Worm (Caenorhabditis elegans) whole organism, mixed stage, embryonic: ENCODE measurements around the gene srh-247.

Experiments
- blmp-1 ChIP-seq: fragments of 150-350 bp; optimal IDR thresholded peaks from 2 replicates; lab custom pipeline; 2014; ENCODE audit warnings: missing biosample characterization, missing genetic modification characterization
- ceh-39 ChIP-seq: fragments of 150-350 bp; optimal IDR thresholded peaks from 2 replicates; lab custom pipeline; 2014; ENCODE audit warnings: missing biosample characterization, missing genetic modification characterization
- ceh-43 ChIP-seq: fragments of 200-800 bp; sonication (Bioruptor generic); optimal IDR thresholded peaks from 2 replicates; lab custom pipeline; 2018; ENCODE audit warnings: mild to moderate bottlenecking, missing genetic modification characterization, moderate library complexity, missing compliant biosample characterization
- ceh-83 ChIP-seq: fragments of 200-800 bp; sonication (Bioruptor generic); optimal IDR thresholded peaks from 2 replicates; lab custom pipeline; 2018; ENCODE audit warnings: mild to moderate bottlenecking, missing genetic modification characterization, missing compliant biosample characterization
- ces-1 ChIP-seq: fragments of 150-350 bp; optimal IDR thresholded peaks from 2 replicates; lab custom pipeline; 2014; ENCODE audit warnings: missing biosample characterization, missing genetic modification reagents, missing genetic modification characterization
- cnd-1 ChIP-seq: fragments of 200-800 bp; sonication (Bioruptor generic); optimal IDR thresholded peaks from 2 replicates; lab custom pipeline; 2018; ENCODE audit warnings: mild to moderate bottlenecking, missing genetic modification characterization, missing compliant biosample characterization
- drap-1 ChIP-seq: fragments of 200-800 bp; sonication (Bioruptor generic); optimal IDR thresholded peaks from 3 replicates; lab custom pipeline; 2018; ENCODE audit warnings: mild to moderate bottlenecking, missing genetic modification characterization, missing compliant biosample characterization
- elt-1 ChIP-seq: sonication (generic microtip); optimal IDR thresholded peaks from 2 replicates; lab custom pipeline; 2017; ENCODE audit warnings: missing genetic modification characterization, mild to moderate bottlenecking, missing compliant biosample characterization, antibody characterized with exemption, moderate library complexity, borderline replicate concordance; ENCODE audit not compliant: insufficient read depth
- elt-3 ChIP-seq: fragments of 150-350 bp; optimal IDR thresholded peaks from 2 replicates; lab custom pipeline; 2014; ENCODE audit warnings: missing biosample characterization, missing genetic modification characterization
- flh-1 ChIP-seq: fragments of 200-800 bp; sonication (Bioruptor generic); optimal IDR thresholded peaks from 2 replicates; lab custom pipeline; 2018; ENCODE audit warnings: mild to moderate bottlenecking, missing genetic modification characterization, moderate library complexity, missing compliant biosample characterization
- ham-2 ChIP-seq: fragments of 200-800 bp; sonication (Bioruptor generic); optimal IDR thresholded peaks from 2 replicates; lab custom pipeline; 2018; ENCODE audit warnings: mild to moderate bottlenecking, missing genetic modification characterization, missing compliant biosample characterization
- hlh-1 ChIP-seq: fragments of 150-350 bp; optimal IDR thresholded peaks from 2 replicates; lab custom pipeline; 2014; ENCODE audit warnings: missing biosample characterization, missing genetic modification reagents, missing genetic modification characterization
- lin-13 ChIP-seq: fragments of 150-350 bp; optimal IDR thresholded peaks from 2 replicates; lab custom pipeline; 2014; ENCODE audit warnings: missing biosample characterization, missing genetic modification characterization
- lin-32 ChIP-seq: fragments of 200-800 bp; sonication (Bioruptor generic); optimal IDR thresholded peaks from 2 replicates; lab custom pipeline; 2018; ENCODE audit warnings: mild to moderate bottlenecking, missing genetic modification characterization, missing compliant biosample characterization
- lsy-2 ChIP-seq: fragments of 150-350 bp; optimal IDR thresholded peaks from 2 replicates; lab custom pipeline; 2014; ENCODE audit warnings: missing biosample characterization, missing genetic modification characterization
- mab-5 ChIP-seq: fragments of 150-350 bp; optimal IDR thresholded peaks from 2 replicates; lab custom pipeline; 2014; ENCODE audit warnings: missing biosample characterization, missing genetic modification characterization
- mep-1 ChIP-seq: fragments of 150-350 bp; optimal IDR thresholded peaks from 2 replicates; lab custom pipeline; 2017; ENCODE audit warnings: missing biosample characterization, missing genetic modification reagents, missing genetic modification characterization, inconsistent platforms
- nhr-12 ChIP-seq: fragments of 150-350 bp; optimal IDR thresholded peaks from 2 replicates; lab custom pipeline; 2014; ENCODE audit warnings: missing biosample characterization, missing genetic modification characterization
- nhr-2 ChIP-seq: fragments of 150-350 bp; optimal IDR thresholded peaks from 2 replicates; lab custom pipeline; 2014; ENCODE audit warnings: missing biosample characterization, missing genetic modification characterization
- nhr-237 ChIP-seq: fragments of 150-350 bp; optimal IDR thresholded peaks from 2 replicates; lab custom pipeline; 2014; ENCODE audit warnings: missing biosample characterization, missing genetic modification characterization
- nhr-28 ChIP-seq: fragments of 150-350 bp; optimal IDR thresholded peaks from 2 replicates; lab custom pipeline; 2014; ENCODE audit warnings: missing biosample characterization, missing genetic modification characterization
- nhr-76 ChIP-seq: sonication (generic microtip); optimal IDR thresholded peaks from 2 replicates; lab custom pipeline; 2017; ENCODE audit warnings: missing biosample characterization, missing genetic modification characterization
- pha-4 ChIP-seq: fragments of 150-350 bp; optimal IDR thresholded peaks from 2 replicates; lab custom pipeline; 2018; ENCODE audit warnings: missing biosample characterization, missing genetic modification reagents, missing genetic modification characterization
- sem-2 ChIP-seq: fragments of 200-800 bp; sonication (Bioruptor generic); optimal IDR thresholded peaks from 2 replicates; lab custom pipeline; 2018; ENCODE audit warnings: mild to moderate bottlenecking, missing genetic modification characterization, missing compliant biosample characterization
- snpc-4 ChIP-seq: fragments of 150-350 bp; optimal IDR thresholded peaks from 2 replicates; lab custom pipeline; 2014; ENCODE audit warnings: missing biosample characterization, missing genetic modification characterization
- sptf-1 ChIP-seq: sonication (generic microtip); optimal IDR thresholded peaks from 2 replicates; lab custom pipeline; 2017; ENCODE audit warnings: mild to moderate bottlenecking, missing genetic modification characterization, moderate library complexity, missing compliant biosample characterization
- tbx-8 ChIP-seq: fragments of 200-800 bp; sonication (Bioruptor generic); optimal IDR thresholded peaks from 2 replicates; lab custom pipeline; 2018; ENCODE audit warnings: mild to moderate bottlenecking, missing genetic modification characterization, moderate library complexity, missing compliant biosample characterization
- unc-120 ChIP-seq: sonication (generic microtip); optimal IDR thresholded peaks from 2 replicates; lab custom pipeline; 2017; ENCODE audit warnings: missing genetic modification characterization, missing compliant biosample characterization; ENCODE audit not compliant: poor library complexity, severe bottlenecking
- unc-39 ChIP-seq: fragments of 150-350 bp; optimal IDR thresholded peaks from 2 replicates; lab custom pipeline; 2014; ENCODE audit warnings: missing biosample characterization, missing genetic modification characterization
- zip-8 ChIP-seq: fragments of 150-350 bp; optimal IDR thresholded peaks from 2 replicates; lab custom pipeline; 2014; ENCODE audit warnings: missing biosample characterization, missing genetic modification characterization

The srh-247 gene

DNA sequence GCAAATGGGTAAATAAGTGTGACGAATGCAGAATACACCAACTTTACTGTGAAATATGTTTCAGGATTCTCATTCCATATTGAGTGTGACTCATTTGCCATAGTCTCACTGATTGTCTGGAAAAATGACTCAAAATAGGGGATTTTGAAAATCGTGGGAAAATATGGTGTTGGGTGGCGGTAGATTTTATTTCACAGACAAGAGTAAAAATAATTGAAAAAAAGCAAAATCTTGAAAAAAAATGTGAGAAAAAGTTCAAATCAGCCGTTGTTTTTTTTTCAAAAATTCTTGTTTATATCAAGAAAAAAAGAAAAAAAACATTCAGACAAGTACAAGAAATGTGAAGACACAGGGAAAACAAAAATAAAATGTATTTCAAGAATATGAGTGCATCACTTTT is 11.4 kb downstream of the srh-247 start, which contains the start of gene srh-38:
Gene srh-38, minus strand, starts transcription at position 101 of the 400 bp plus-strand sequence.
- TF ChIP-seq mep-1 (tag; lab: Kevin White, UChicago) = no peak
- TF ChIP-seq mab-5 (tag; lab: Kevin White, UChicago) = no peak
- no peak for TF ChIP-seq nhr-237 (tag; lab: Kevin White, UChicago)
- no peak for TF ChIP-seq blmp-1 (tag; lab: Kevin White, UChicago)
- TF ChIP-seq unc-120 (tag; lab: Kevin White, UChicago) = no peak
- no peak for TF ChIP-seq drap-1
- no peak for TF ChIP-seq elt-3 (tag; lab: Kevin White, UChicago)
- TF ChIP-seq unc-39 (tag; lab: Kevin White, UChicago) = no peak
- TF ChIP-seq snpc-4 (tag; lab: Kevin White, UChicago) = no peak
- TF ChIP-seq tbx-8 (GFP tag; lab: Kevin White, UChicago) = no peak
- TF ChIP-seq elt-1 (tag; lab: Kevin White, UChicago) = no peak
- TF ChIP-seq lsy-2 (tag; lab: Kevin White, UChicago) = no peak
- TF ChIP-seq nhr-2 (tag; lab: Kevin White, UChicago) = no peak
- TF ChIP-seq sptf-1 (tag; lab: Kevin White, UChicago) = no peak

DNA sequence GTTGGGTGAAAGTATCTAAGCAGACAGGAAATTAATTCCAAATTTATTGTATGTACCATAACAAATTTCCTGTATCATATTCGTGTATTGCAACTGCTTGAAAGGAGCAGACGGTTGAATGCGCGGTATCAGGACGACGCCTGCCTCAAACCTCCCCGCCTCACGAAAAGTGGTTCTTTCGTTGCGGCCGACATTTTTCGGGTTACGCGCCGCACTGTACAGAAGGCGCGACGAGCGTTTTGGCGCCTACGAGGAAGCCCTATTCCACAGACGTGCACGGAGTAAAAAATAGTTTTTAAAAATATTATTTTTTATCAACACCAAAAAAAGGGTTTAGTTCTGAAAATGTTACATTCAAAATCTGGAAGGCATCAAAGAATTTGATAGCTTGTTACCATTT is 13.8 kb downstream of the srh-247 start:
- TF ChIP-seq lin-13 = no peak
- TF ChIP-seq lin-32 (GFP tag; lab: Kevin White, UChicago) = no peak
- TF ChIP-seq elt-3 (tag; lab: Kevin White, UChicago) = no peak
- TF ChIP-seq unc-39 (tag; lab: Kevin White, UChicago) = no peak
- no peak for TF ChIP-seq cnd-1 (tag; lab: Kevin White, UChicago)
- no peak for TF ChIP-seq nhr-237 (tag; lab: Kevin White, UChicago)
- TF ChIP-seq blmp-1 (tag; lab: Kevin White, UChicago) = no peak
- no peak for TF ChIP-seq mep-1 (tag; lab: Kevin White, UChicago)
- no peak for TF ChIP-seq zip-8 (tag; lab: Kevin White, UChicago)

DNA sequence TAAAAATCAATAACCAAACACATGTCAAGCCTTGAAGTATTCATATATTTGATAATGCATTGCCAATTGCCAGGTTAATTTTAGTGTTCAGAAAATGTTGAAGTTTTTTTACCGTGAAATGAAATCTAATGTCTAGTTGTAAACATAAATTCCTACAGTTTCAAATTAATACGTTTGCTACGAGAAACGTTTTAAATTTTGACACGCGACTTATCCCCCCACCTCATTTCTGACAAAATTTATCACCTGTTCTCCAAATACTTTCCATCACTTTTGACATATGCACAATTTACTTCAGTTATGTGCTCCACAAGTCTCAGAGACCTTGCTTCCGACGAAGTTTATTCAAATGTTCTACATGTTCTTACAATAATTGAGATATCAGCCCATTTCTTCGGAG is 20.0 kb downstream of the srh-247 start, which contains the start of gene srh-146:
Gene srh-146, plus strand, starts transcription at position 301 of the 400 bp plus-strand sequence.
- TF ChIP-seq nhr-12 (tag; lab: Kevin White, UChicago) = no peak
- no peak for TF ChIP-seq lin-13
- TF ChIP-seq drap-1 = no peak
- TF ChIP-seq ceh-83 (GFP tag; lab: Kevin White, UChicago) = no peak
- TF ChIP-seq elt-1 (tag; lab: Kevin White, UChicago) = no peak
- no peak for TF ChIP-seq lsy-2 (tag; lab: Kevin White, UChicago)
- no peak for TF ChIP-seq nhr-28 (tag; lab: Kevin White, UChicago)
- TF ChIP-seq zip-8 (tag; lab: Kevin White, UChicago) = no peak
- no peak for TF ChIP-seq snpc-4 (tag; lab: Kevin White, UChicago)
- no peak for TF ChIP-seq sem-2 (GFP tag; lab: Kevin White, UChicago)
- no peak for TF ChIP-seq elt-3 (tag; lab: Kevin White, UChicago)
- TF ChIP-seq nhr-237 (tag; lab: Kevin White, UChicago) = no peak
- TF ChIP-seq lin-32 (GFP tag; lab: Kevin White, UChicago) = no peak
- no peak for TF ChIP-seq hlh-1 (tag; lab: Kevin White, UChicago)
- no peak for TF ChIP-seq ceh-39 (tag; lab: Kevin White, UChicago)
- no peak for TF ChIP-seq pha-4 (tag; lab: Kevin White, UChicago)
- no peak for TF ChIP-seq flh-1 (GFP tag; lab: Kevin White, UChicago)
- no peak for TF ChIP-seq ces-1 (GFP tag; lab: Kevin White, UChicago)
- no peak for TF ChIP-seq ham-2 (GFP tag; lab: Kevin White, UChicago)
- no peak for TF ChIP-seq nhr-76

DNA sequence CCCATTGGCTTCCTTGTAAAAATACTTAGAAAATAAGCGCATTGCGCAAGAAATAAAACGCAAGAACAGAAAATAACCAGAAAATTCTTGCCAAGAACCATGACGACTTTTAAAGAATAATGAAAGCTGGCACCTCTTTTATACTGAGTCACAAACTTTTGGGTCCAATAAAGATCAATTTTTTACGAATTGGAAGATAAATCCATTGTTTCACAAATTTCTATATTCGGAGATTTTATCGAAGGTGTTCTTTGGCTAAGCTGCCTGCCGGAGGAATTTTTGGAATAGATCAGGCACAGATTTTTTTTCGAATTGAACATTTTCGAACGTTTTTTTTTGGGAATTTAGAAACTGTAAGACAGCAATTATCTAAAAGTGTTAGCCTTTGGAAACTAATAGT is 21.1 kb downstream of the srh-247 start, which contains the start of gene C31B8.9:
Gene C31B8.9, minus strand, starts transcription at position 101 of the 400 bp plus-strand sequence.
- no peak for TF ChIP-seq nhr-28 (tag; lab: Kevin White, UChicago)
- no peak for TF ChIP-seq nhr-12 (tag; lab: Kevin White, UChicago)
- TF ChIP-seq sptf-1 (tag; lab: Kevin White, UChicago) = no peak
- TF ChIP-seq cnd-1 (tag; lab: Kevin White, UChicago) = no peak

DNA sequence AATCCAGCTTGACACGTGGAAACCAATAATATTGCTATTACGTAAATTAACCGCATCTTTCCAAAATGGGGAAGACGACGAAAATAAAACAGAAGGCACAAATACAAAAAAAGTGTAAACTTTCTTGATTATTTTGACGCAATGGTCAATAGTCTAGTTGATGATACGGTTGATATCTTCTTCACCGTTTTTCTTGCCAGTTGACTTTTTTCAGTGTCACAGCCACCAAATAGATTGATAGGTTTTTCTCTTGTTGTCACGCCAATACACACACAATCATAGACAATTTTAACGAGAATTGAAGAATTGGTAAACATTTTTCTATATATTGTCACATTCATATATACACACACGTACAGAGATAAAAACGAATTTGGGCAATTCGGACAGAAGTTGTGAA is 24.4 kb downstream of the srh-247 start, which contains the start of gene zmp-3:
Gene zmp-3, minus strand, starts transcription at position 101 of the 400 bp plus-strand sequence.
- TF ChIP-seq lin-13 (no peak), mab-5 (tag; lab: Kevin White, UChicago) (no peak), snpc-4 (tag; lab: Kevin White, UChicago) (no peak), tbx-8 (GFP tag; lab: Kevin White, UChicago) (no peak), nhr-76 (no peak), lsy-2 (tag; lab: Kevin White, UChicago) (no peak), ceh-43 (GFP tag; lab: Kevin White, UChicago) (no peak), nhr-2 (tag; lab: Kevin White, UChicago) (no peak), ceh-83 (GFP tag; lab: Kevin White, UChicago) (no peak), sem-2 (GFP tag; lab: Kevin White, UChicago) (no peak)
